5 fruit fly cellular contexts compared by ENCODE assay signal in the genomic region with DNA sequence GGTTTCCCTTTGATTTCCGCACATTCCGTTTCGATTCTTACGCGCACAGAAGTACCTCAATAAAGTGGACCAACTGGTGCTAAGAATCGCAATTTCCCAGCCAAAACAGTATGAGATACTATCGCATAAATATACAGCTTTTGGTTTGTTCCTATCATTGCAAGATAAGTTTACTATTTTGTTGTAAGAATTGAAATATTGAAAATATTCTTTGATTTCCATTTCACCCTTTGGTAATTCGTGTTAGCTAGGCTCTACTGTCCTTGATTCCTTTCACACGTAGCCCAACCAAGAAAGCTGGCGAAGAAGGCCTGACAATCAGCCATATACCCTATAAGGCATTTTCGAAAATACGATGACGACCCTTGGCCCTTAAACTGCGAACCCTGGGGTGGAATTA.
TF ChIP-seq lines count a peak whose summit lies in the region.

No protein-coding gene starts in this region.

- TF ChIP-seq CTCF in whole organism, embryonic (GFP tag; optimal IDR thresholded peaks at IDR 0.05; lab: Kevin White, UChicago): no peak

TF ChIP-seq in whole organism, adult, 20 proteins besides CTCF, POLR2A, EP300 and RAD21:
- TF ChIP-seq pad (GFP tag; optimal IDR thresholded peaks at IDR 0.05; lab: Kevin White, UChicago): no peak
- TF ChIP-seq Crg-1 (GFP tag; optimal IDR thresholded peaks at IDR 0.05; lab: Kevin White, UChicago): no peak
- peak; percentile 0 for TF ChIP-seq CG7101 (tag; optimal IDR thresholded peaks at IDR 0.05; lab: Kevin White, UChicago)
- TF ChIP-seq CG7045 (GFP tag; optimal IDR thresholded peaks at IDR 0.05; lab: Kevin White, UChicago): no peak
- peak; percentile 2 for TF ChIP-seq Mnt (GFP tag; optimal IDR thresholded peaks at IDR 0.05; lab: Kevin White, UChicago)
- no peak for TF ChIP-seq cnc (optimal IDR thresholded peaks at IDR 0.05; lab: Kevin White, UChicago)
- TF ChIP-seq CG11617 (GFP tag; optimal IDR thresholded peaks at IDR 0.05; lab: Kevin White, UChicago): no peak
- no peak for TF ChIP-seq Hr96 (GFP tag; optimal IDR thresholded peaks at IDR 0.05; lab: Kevin White, UChicago)
- TF ChIP-seq CG14711 (tag; optimal IDR thresholded peaks at IDR 0.05; lab: Kevin White, UChicago): no peak

TF ChIP-seq in whole organism, embryonic, 481 proteins besides CTCF, POLR2A, EP300 and RAD21 (continues in another document):
- no peak for TF ChIP-seq Tbp (GFP tag; optimal IDR thresholded peaks at IDR 0.05; lab: Kevin White, UChicago)
- no peak for TF ChIP-seq Hand (GFP tag; optimal IDR thresholded peaks at IDR 0.05; lab: Kevin White, UChicago)
- TF ChIP-seq Xbp1 (GFP tag; optimal IDR thresholded peaks at IDR 0.05; lab: Kevin White, UChicago): peak; percentile 43
- no peak for TF ChIP-seq CG10565 (GFP tag; optimal IDR thresholded peaks at IDR 0.05; lab: Kevin White, UChicago)
- TF ChIP-seq CkIIα-i1 (GFP tag; IDR thresholded peaks at IDR 0.05; lab: Robert Waterston, UW): no peak
- TF ChIP-seq crp (GFP tag; optimal IDR thresholded peaks at IDR 0.05; lab: Kevin White, UChicago): no peak
- TF ChIP-seq CG6791 (GFP tag; IDR thresholded peaks at IDR 0.05; lab: Robert Waterston, UW; ENCODE audit: partially characterized antibody): no peak
- no peak for TF ChIP-seq Dll (GFP tag; IDR thresholded peaks at IDR 0.05; lab: Robert Waterston, UW; ENCODE audit: partially characterized antibody)
- TF ChIP-seq CG31388 (GFP tag; optimal IDR thresholded peaks at IDR 0.05; lab: Kevin White, UChicago): no peak
- TF ChIP-seq CG18599 (GFP tag; optimal IDR thresholded peaks at IDR 0.05; lab: Kevin White, UChicago): peak; percentile 68
- no peak for TF ChIP-seq CG12236 (GFP tag; optimal IDR thresholded peaks at IDR 0.05; lab: Kevin White, UChicago)
- TF ChIP-seq z (GFP tag; IDR thresholded peaks at IDR 0.05; lab: Robert Waterston, UW): no peak
- no peak for TF ChIP-seq B-H1 (GFP tag; IDR thresholded peaks at IDR 0.05; lab: Robert Waterston, UW)
- TF ChIP-seq CG3163 (GFP tag; optimal IDR thresholded peaks at IDR 0.05; lab: Kevin White, UChicago): peak; percentile 32
- no peak for TF ChIP-seq hb (GFP tag; IDR thresholded peaks at IDR 0.05; lab: Robert Waterston, UW; ENCODE audit: partially characterized antibody)
- peak; percentile 19 for TF ChIP-seq Atf-2 (GFP tag; optimal IDR thresholded peaks at IDR 0.05; lab: Kevin White, UChicago)
- TF ChIP-seq Fer3 (tag; optimal IDR thresholded peaks at IDR 0.05; lab: Kevin White, UChicago): peak; percentile 24
- TF ChIP-seq Kr (GFP tag; optimal IDR thresholded peaks at IDR 0.05; lab: Kevin White, UChicago): peak; percentile 5
- peak; percentile 31; the same call in 1 of the 2 replicates for TF ChIP-seq CG17328 (GFP tag; IDR thresholded peaks at IDR 0.05; lab: Robert Waterston, UW)

TF ChIP-seq in whole organism, prepupa, 60 proteins besides CTCF, POLR2A, EP300 and RAD21 (continues in another document):
- peak; percentile 8 for TF ChIP-seq Sox15 (GFP tag; optimal IDR thresholded peaks at IDR 0.05; lab: Kevin White, UChicago)
- peak; percentile 50 for TF ChIP-seq Sox14 (GFP tag; optimal IDR thresholded peaks at IDR 0.05; lab: Kevin White, UChicago)
- peak; percentile 36 for TF ChIP-seq Eip75B (GFP tag; optimal IDR thresholded peaks at IDR 0.05; lab: Kevin White, UChicago)
- TF ChIP-seq CG8319 (GFP tag; optimal IDR thresholded peaks at IDR 0.05; lab: Kevin White, UChicago): no peak
- peak; percentile 41 for TF ChIP-seq Ets21C (GFP tag; optimal IDR thresholded peaks at IDR 0.05; lab: Kevin White, UChicago)
- TF ChIP-seq achi (GFP tag; optimal IDR thresholded peaks at IDR 0.05; lab: Kevin White, UChicago): peak; percentile 6
- TF ChIP-seq CG11762 (GFP tag; optimal IDR thresholded peaks at IDR 0.05; lab: Kevin White, UChicago; ENCODE audit: insufficient read depth): no peak
- TF ChIP-seq Eip78C (GFP tag; lab: Kevin White, UChicago): peak; percentile 80
- TF ChIP-seq Hr39 (GFP tag; optimal IDR thresholded peaks at IDR 0.05; lab: Kevin White, UChicago): peak; percentile 63
- peak; percentile 35 for TF ChIP-seq CG34406 (GFP tag; optimal IDR thresholded peaks at IDR 0.05; lab: Kevin White, UChicago)
- peak; percentile 27 for TF ChIP-seq vri (GFP tag; optimal IDR thresholded peaks at IDR 0.05; lab: Kevin White, UChicago)
- no peak for TF ChIP-seq fkh (GFP tag; optimal IDR thresholded peaks at IDR 0.05; lab: Kevin White, UChicago)
- no peak for TF ChIP-seq Lpt (GFP tag; optimal IDR thresholded peaks at IDR 0.05; lab: Kevin White, UChicago)
- TF ChIP-seq CG6792 (GFP tag; optimal IDR thresholded peaks at IDR 0.05; lab: Kevin White, UChicago): peak; percentile 43
- TF ChIP-seq Met (GFP tag; optimal IDR thresholded peaks at IDR 0.05; lab: Kevin White, UChicago): peak; percentile 55
- no peak for TF ChIP-seq CG4318 (GFP tag; optimal IDR thresholded peaks at IDR 0.05; lab: Kevin White, UChicago)
- TF ChIP-seq CG3919 (GFP tag; optimal IDR thresholded peaks at IDR 0.05; lab: Kevin White, UChicago): peak; percentile 18
- TF ChIP-seq CG9139 (GFP tag; optimal IDR thresholded peaks at IDR 0.05; lab: Kevin White, UChicago): peak; percentile 0
- TF ChIP-seq CG6163 (GFP tag; IDR thresholded peaks at IDR 0.05; lab: Robert Waterston, UW): peak; percentile 33; the same call in 1 of the 3 replicates
- peak; percentile 60 for TF ChIP-seq topi (GFP tag; optimal IDR thresholded peaks at IDR 0.05; lab: Kevin White, UChicago)

TF ChIP-seq in whole organism, pupa, 21 proteins besides CTCF, POLR2A, EP300 and RAD21:
- no peak for TF ChIP-seq D1 (tag; optimal IDR thresholded peaks at IDR 0.05; lab: Kevin White, UChicago)
- TF ChIP-seq CG32121 (GFP tag; IDR thresholded peaks at IDR 0.05; lab: Robert Waterston, UW): no peak
- TF ChIP-seq fd96Ca (GFP tag; IDR thresholded peaks at IDR 0.05; lab: Robert Waterston, UW): no peak
- peak; percentile 18 for TF ChIP-seq CG17806 (tag; optimal IDR thresholded peaks at IDR 0.05; lab: Kevin White, UChicago)
- TF ChIP-seq Pif1A (GFP tag; optimal IDR thresholded peaks at IDR 0.05; lab: Kevin White, UChicago): no peak
- no peak for TF ChIP-seq gl (tag; optimal IDR thresholded peaks at IDR 0.05; lab: Kevin White, UChicago)
- TF ChIP-seq Pif1B (GFP tag; optimal IDR thresholded peaks at IDR 0.05; lab: Kevin White, UChicago): no peak
- peak; percentile 13 for TF ChIP-seq CG34367 (tag; optimal IDR thresholded peaks at IDR 0.05; lab: Kevin White, UChicago)
- TF ChIP-seq Ets98B (GFP tag; IDR thresholded peaks at IDR 0.05; lab: Robert Waterston, UW): no peak
- no peak for TF ChIP-seq CG12605 (GFP tag; IDR thresholded peaks at IDR 0.05; lab: Robert Waterston, UW)
- TF ChIP-seq CG10348 (GFP tag; IDR thresholded peaks at IDR 0.05; lab: Robert Waterston, UW): no peak
- TF ChIP-seq CG8301 (tag; optimal IDR thresholded peaks at IDR 0.05; lab: Kevin White, UChicago): peak; percentile 2
- no peak for TF ChIP-seq CG4496 (GFP tag; IDR thresholded peaks at IDR 0.05; lab: Robert Waterston, UW)
- TF ChIP-seq CG13204 (GFP tag; optimal IDR thresholded peaks at IDR 0.05; lab: Kevin White, UChicago): no peak
- peak; percentile 39 for TF ChIP-seq CG15710 (tag; optimal IDR thresholded peaks at IDR 0.05; lab: Kevin White, UChicago)
- TF ChIP-seq EcR (GFP tag; optimal IDR thresholded peaks at IDR 0.05; lab: Kevin White, UChicago): no peak
- peak; percentile 45 for TF ChIP-seq CG8159 (tag; optimal IDR thresholded peaks at IDR 0.05; lab: Kevin White, UChicago)
- TF ChIP-seq Snoo (tag; optimal IDR thresholded peaks at IDR 0.05; lab: Kevin White, UChicago): peak; percentile 22
- TF ChIP-seq CG9948 (tag; optimal IDR thresholded peaks at IDR 0.05; lab: Kevin White, UChicago): no peak
- TF ChIP-seq rn (GFP tag; IDR thresholded peaks at IDR 0.05; lab: Robert Waterston, UW): no peak
- TF ChIP-seq CG14655 (GFP tag; optimal IDR thresholded peaks at IDR 0.05; lab: Kevin White, UChicago): peak; percentile 18

TF ChIP-seq in whole organism, wandering third instar larva, 38 proteins besides CTCF, POLR2A, EP300 and RAD21 (continues in another document):
- TF ChIP-seq Abd-B (GFP tag; optimal IDR thresholded peaks at IDR 0.05; lab: Kevin White, UChicago) (no peak), CG9705 (GFP tag; optimal IDR thresholded peaks at IDR 0.05; lab: Kevin White, UChicago) (peak; percentile 36), OdsH (GFP tag; optimal IDR thresholded peaks at IDR 0.05; lab: Kevin White, UChicago) (peak; percentile 19), Hnf4 (GFP tag; optimal IDR thresholded peaks at IDR 0.05; lab: Kevin White, UChicago) (peak; percentile 24), Hr83 (GFP tag; optimal IDR thresholded peaks at IDR 0.05; lab: Kevin White, UChicago; ENCODE audit: poor library complexity, severe bottlenecking) (no peak), Myc (optimal IDR thresholded peaks at IDR 0.05; lab: Kevin White, UChicago) (no peak), br (GFP tag; optimal IDR thresholded peaks at IDR 0.05; lab: Kevin White, UChicago) (peak; percentile 60), dsf (GFP tag; optimal IDR thresholded peaks at IDR 0.05; lab: Kevin White, UChicago; ENCODE audit: borderline replicate concordance) (no peak), sage (GFP tag; optimal IDR thresholded peaks at IDR 0.05; lab: Kevin White, UChicago) (no peak), psq (GFP tag; optimal IDR thresholded peaks at IDR 0.05; lab: Kevin White, UChicago) (peak; percentile 19), Rel (GFP tag; optimal IDR thresholded peaks at IDR 0.05; lab: Kevin White, UChicago) (no peak), Rel (tag; optimal IDR thresholded peaks at IDR 0.05; lab: Kevin White, UChicago) (no peak), tai (GFP tag; optimal IDR thresholded peaks at IDR 0.05; lab: Kevin White, UChicago) (no peak), pan (optimal IDR thresholded peaks at IDR 0.05; lab: Kevin White, UChicago) (no peak), jim (GFP tag; optimal IDR thresholded peaks at IDR 0.05; lab: Kevin White, UChicago) (no peak), Jra (GFP tag; optimal IDR thresholded peaks at IDR 0.05; lab: Kevin White, UChicago) (no peak), Hr78 (GFP tag; optimal IDR thresholded peaks at IDR 0.05; lab: Kevin White, UChicago) (no peak), Dfd (GFP tag; optimal IDR thresholded peaks at IDR 0.05; lab: Kevin White, UChicago) (no peak), Vsx2 (GFP tag; optimal IDR thresholded peaks at IDR 0.05; lab: Kevin White, UChicago; ENCODE audit: partially characterized antibody) (no peak), fru (GFP tag; optimal IDR thresholded peaks at IDR 0.05; lab: Kevin White, UChicago) (peak; percentile 64), GATAd (GFP tag; optimal IDR thresholded peaks at IDR 0.05; lab: Kevin White, UChicago) (no peak), foxo (GFP tag; optimal IDR thresholded peaks at IDR 0.05; lab: Kevin White, UChicago) (peak in 1 of 2 experiments; percentile 68), CG32264 (GFP tag; optimal IDR thresholded peaks at IDR 0.05; lab: Kevin White, UChicago) (peak; percentile 16), Mio (GFP tag; optimal IDR thresholded peaks at IDR 0.05; lab: Kevin White, UChicago) (no peak), Dif (GFP tag; optimal IDR thresholded peaks at IDR 0.05; lab: Kevin White, UChicago; ENCODE audit: partially characterized antibody) (no peak), N (GFP tag; optimal IDR thresholded peaks at IDR 0.05; lab: Kevin White, UChicago) (no peak), h (GFP tag; optimal IDR thresholded peaks at IDR 0.05; lab: Kevin White, UChicago) (peak; percentile 63)
